Worm (Caenorhabditis elegans): ENCODE measurements around the gene spv-1.

Gene spv-1

ce11 chrII:7884898-7885297 lies 43.6 kb downstream of the spv-1 start:
- TF ChIP-seq tab-1 (GFP tag; IDR thresholded peaks at IDR 0.05) (no peak), T22C8.4 (GFP tag; IDR thresholded peaks at IDR 0.05) (no peak), med-1 (GFP tag; optimal IDR thresholded peaks at IDR 0.05; ENCODE audit: insufficient read depth) (no peak), ztf-23 (GFP tag; IDR thresholded peaks at IDR 0.05) (no peak), flt-1 (GFP tag; IDR thresholded peaks at IDR 0.05) (no peak)

DNA sequence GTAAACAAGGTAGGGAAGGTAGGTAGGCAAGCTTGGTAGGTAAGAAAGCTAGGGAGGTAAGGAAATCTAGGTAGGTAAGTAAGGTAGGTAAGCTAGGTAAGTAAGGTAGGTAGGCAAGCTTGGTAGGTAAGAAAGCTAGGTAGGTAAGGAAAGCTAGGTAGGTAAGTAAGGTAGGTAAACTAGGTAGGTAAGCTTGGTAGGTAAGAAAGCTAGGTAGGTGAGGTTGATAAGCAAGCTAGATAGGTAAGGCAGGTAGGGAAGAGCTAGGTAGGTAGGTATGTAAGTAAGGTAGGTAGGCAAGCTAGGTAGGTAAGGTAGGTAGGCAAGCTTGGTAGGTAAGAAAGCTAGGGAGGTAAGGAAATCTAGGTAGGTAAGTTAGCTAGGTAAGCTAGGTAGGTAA lies 45.3 kb downstream of the spv-1 start:
- TF ChIP-seq ztf-23 (GFP tag; IDR thresholded peaks at IDR 0.05) (peak; percentile 66; the same call in 1 of the 2 replicates), klf-2 (GFP tag; conservative IDR thresholded peaks at IDR 0.05) (peak; percentile 52; the same call in 1 of the 2 replicates)

ce11 chrII:7880373-7880862 lies 48.1 kb downstream of the spv-1 start, which contains the start of gene perm-1:
TSS of gene perm-1 (plus strand) at chrII:7880812.
- TF ChIP-seq klf-2 (GFP tag; conservative IDR thresholded peaks at IDR 0.05) = no peak

- no peak for TF ChIP-seq ref-1 (GFP tag; conservative IDR thresholded peaks at IDR 0.05)
- no peak for TF ChIP-seq T22C8.4 (GFP tag; IDR thresholded peaks at IDR 0.05)
- no peak for TF ChIP-seq ztf-29 (GFP tag; IDR thresholded peaks at IDR 0.05)
- no peak for TF ChIP-seq flt-1 (GFP tag; IDR thresholded peaks at IDR 0.05)
- TF ChIP-seq tab-1 (GFP tag; IDR thresholded peaks at IDR 0.05) = no peak
- TF ChIP-seq ztf-23 (GFP tag; IDR thresholded peaks at IDR 0.05) = no peak
- no peak for TF ChIP-seq med-1 (GFP tag; optimal IDR thresholded peaks at IDR 0.05; ENCODE audit: insufficient read depth)
- TF ChIP-seq cog-1 (tag; optimal IDR thresholded peaks at IDR 0.05) = no peak
- TF ChIP-seq klf-2 (GFP tag; conservative IDR thresholded peaks at IDR 0.05) = no peak
Measured at ce11 chrII:7879266-7879718, 49.2 kb downstream of the spv-1 start, which contains the start of the genes vha-4 and T01H3.5. TSS of gene vha-4 (minus strand) at chrII:7879316. TSS of gene T01H3.5 (plus strand) at chrII:7879616.

DNA sequence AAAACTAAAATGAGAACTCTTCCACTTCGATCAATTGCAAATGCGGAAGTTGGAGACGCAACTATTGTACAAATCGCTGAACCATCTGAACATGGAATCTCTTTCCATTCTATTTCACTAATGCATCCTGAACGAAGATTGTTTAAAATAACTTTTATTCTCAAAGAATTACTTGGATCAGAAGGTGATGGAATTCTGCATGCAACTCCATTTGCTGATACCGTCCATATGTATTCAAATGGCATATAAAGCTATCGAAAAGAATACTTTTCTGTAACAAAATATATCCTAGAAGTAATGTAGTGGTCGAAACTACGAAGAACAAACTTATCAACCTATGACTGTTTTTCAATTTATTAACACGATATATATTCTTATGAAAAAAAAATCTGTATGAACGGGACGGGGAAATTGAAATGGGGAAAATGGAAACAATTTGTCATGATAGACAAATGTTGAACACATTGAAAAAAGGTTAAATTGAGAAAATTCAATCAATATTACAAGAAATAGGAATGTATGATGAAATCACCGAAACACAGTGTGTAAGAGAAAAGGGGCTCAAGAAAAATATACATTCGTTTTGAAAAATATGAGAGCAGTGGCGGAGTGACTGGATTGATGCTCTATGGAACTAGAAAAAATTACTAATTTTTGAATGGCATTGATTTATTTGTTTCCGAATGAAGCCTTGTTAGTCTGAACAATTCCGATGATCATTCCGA lies 50.6 kb downstream of the spv-1 start, which contains the start of gene T01H3.2:
T01H3.2 (minus strand) TSS at position 251 of the 725 bp plus-strand sequence.
- TF ChIP-seq ref-1 (GFP tag; conservative IDR thresholded peaks at IDR 0.05) (no peak), T22C8.4 (GFP tag; IDR thresholded peaks at IDR 0.05) (no peak), tab-1 (GFP tag; IDR thresholded peaks at IDR 0.05) (no peak), ztf-23 (GFP tag; IDR thresholded peaks at IDR 0.05) (no peak), cog-1 (tag; optimal IDR thresholded peaks at IDR 0.05) (no peak), flt-1 (GFP tag; IDR thresholded peaks at IDR 0.05) (no peak), klf-2 (GFP tag; conservative IDR thresholded peaks at IDR 0.05) (no peak), med-1 (GFP tag; optimal IDR thresholded peaks at IDR 0.05; ENCODE audit: insufficient read depth) (no peak), ztf-29 (GFP tag; IDR thresholded peaks at IDR 0.05) (no peak)

- TF ChIP-seq klf-2 (GFP tag; conservative IDR thresholded peaks at IDR 0.05) = no peak
- no peak for TF ChIP-seq cog-1 (tag; optimal IDR thresholded peaks at IDR 0.05)
- no peak for TF ChIP-seq ref-1 (GFP tag; conservative IDR thresholded peaks at IDR 0.05)
- no peak for TF ChIP-seq ztf-29 (GFP tag; IDR thresholded peaks at IDR 0.05)
- TF ChIP-seq flt-1 (GFP tag; IDR thresholded peaks at IDR 0.05) = no peak
- no peak for TF ChIP-seq ztf-23 (GFP tag; IDR thresholded peaks at IDR 0.05)
- TF ChIP-seq T22C8.4 (GFP tag; IDR thresholded peaks at IDR 0.05) = no peak
- TF ChIP-seq med-1 (GFP tag; optimal IDR thresholded peaks at IDR 0.05; ENCODE audit: insufficient read depth) = no peak
- no peak for TF ChIP-seq tab-1 (GFP tag; IDR thresholded peaks at IDR 0.05)
Measured at ce11 chrII:7873843-7874372, 54.6 kb downstream of the spv-1 start, which contains the start of gene T01H3.3. TSS of gene T01H3.3 (minus strand) at chrII:7873893.

ce11 chrII:7870632-7871031 lies 57.9 kb downstream of the spv-1 start:
- no peak for TF ChIP-seq tab-1 (GFP tag; IDR thresholded peaks at IDR 0.05)
- TF ChIP-seq flt-1 (GFP tag; IDR thresholded peaks at IDR 0.05) = 0 out of 2 replicates have a peak, but pooled peaks have one; percentile 20

DNA sequence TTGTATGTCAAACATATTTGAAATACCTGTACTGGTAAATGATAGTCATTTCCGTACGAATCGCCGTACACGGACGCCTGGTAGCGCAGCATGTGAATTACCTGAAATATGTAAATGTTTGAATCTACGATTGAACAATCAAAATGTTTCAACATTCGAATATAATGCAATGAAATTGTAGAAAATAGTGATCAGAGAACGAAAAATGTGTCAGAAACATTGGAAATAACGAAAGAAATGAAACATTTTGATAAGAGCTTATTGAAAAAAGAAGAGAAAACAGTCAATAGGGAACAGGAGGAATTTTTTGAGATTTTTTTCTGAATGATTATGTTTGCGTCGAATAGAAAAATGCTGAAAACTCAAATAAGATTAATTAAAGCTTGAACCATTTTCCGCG lies 58.4 kb downstream of the spv-1 start, which contains the start of gene ztf-17:
ztf-17 (minus strand) TSS at position 101 of the 400 bp plus-strand sequence.
- TF ChIP-seq ztf-23 (GFP tag; IDR thresholded peaks at IDR 0.05) (no peak), flt-1 (GFP tag; IDR thresholded peaks at IDR 0.05) (no peak), T22C8.4 (GFP tag; IDR thresholded peaks at IDR 0.05) (no peak), ref-1 (GFP tag; conservative IDR thresholded peaks at IDR 0.05) (no peak), ztf-29 (GFP tag; IDR thresholded peaks at IDR 0.05) (no peak)

ce11 chrII:7866081-7866480 lies 62.4 kb downstream of the spv-1 start:
- TF ChIP-seq tab-1 (GFP tag; IDR thresholded peaks at IDR 0.05) (no peak), cog-1 (tag; optimal IDR thresholded peaks at IDR 0.05) (no peak), klf-2 (GFP tag; conservative IDR thresholded peaks at IDR 0.05) (no peak)

DNA sequence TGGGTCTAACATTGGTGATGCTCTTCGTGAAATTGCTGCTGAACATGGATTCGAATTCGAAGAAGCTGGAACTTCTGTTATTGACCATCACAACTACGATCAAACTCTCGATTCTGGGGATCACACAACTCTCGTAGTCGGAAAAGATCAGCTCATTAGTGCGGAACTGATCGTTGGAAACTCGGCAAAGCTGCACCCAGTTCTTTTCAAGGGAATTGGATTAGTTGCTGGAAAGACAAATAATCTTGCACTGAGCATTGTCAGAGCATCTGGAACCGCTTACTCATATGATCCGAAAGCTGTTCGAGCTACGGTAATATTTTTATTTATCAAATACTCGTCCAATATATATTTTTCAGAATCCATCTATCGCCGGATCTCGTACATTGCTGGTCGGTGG lies 63.6 kb downstream of the spv-1 start:
- TF ChIP-seq ztf-29 (GFP tag; IDR thresholded peaks at IDR 0.05) (no peak), T22C8.4 (GFP tag; IDR thresholded peaks at IDR 0.05) (no peak), cog-1 (tag; optimal IDR thresholded peaks at IDR 0.05) (no peak), ztf-23 (GFP tag; IDR thresholded peaks at IDR 0.05) (no peak), flt-1 (GFP tag; IDR thresholded peaks at IDR 0.05) (no peak), klf-2 (GFP tag; conservative IDR thresholded peaks at IDR 0.05) (no peak), tab-1 (GFP tag; IDR thresholded peaks at IDR 0.05) (no peak), ref-1 (GFP tag; conservative IDR thresholded peaks at IDR 0.05) (no peak), med-1 (GFP tag; optimal IDR thresholded peaks at IDR 0.05; ENCODE audit: insufficient read depth) (no peak)
